Worm (Caenorhabditis elegans) whole organism, L2 larva: Measurements from ENCODE around the gene mct-4.
A peak's percentile ranks its signal among the peaks of the same experiment; 100 is the strongest.

Experiments used
- C34F6.9 ChIP-seq: fragments of 150-350 bp; optimal IDR thresholded peaks from 2 replicates; lab custom pipeline; 2014; ENCODE audit warnings: missing biosample characterization, missing genetic modification characterization
- F13H6.1 ChIP-seq: sonication (generic microtip); optimal IDR thresholded peaks from 2 replicates; lab custom pipeline; 2016; ENCODE audit warnings: missing genetic modification characterization, missing compliant biosample characterization
- R02D3.7 ChIP-seq: fragments of 150-350 bp; optimal IDR thresholded peaks from 2 replicates; lab custom pipeline; 2014; ENCODE audit warnings: missing biosample characterization, missing genetic modification characterization
- alr-1 ChIP-seq: fragments of 150-350 bp; optimal IDR thresholded peaks from 2 replicates; lab custom pipeline; 2014; ENCODE audit warnings: missing biosample characterization, missing genetic modification characterization
- aly-2 ChIP-seq: fragments of 150-350 bp; optimal IDR thresholded peaks from 2 replicates; lab custom pipeline; 2014; ENCODE audit warnings: missing biosample characterization, missing genetic modification characterization
- blmp-1 ChIP-seq: sonication (generic microtip); optimal IDR thresholded peaks from 2 replicates; lab custom pipeline; 2017; ENCODE audit warnings: missing genetic modification characterization, mild to moderate bottlenecking, missing compliant biosample characterization, antibody characterized with exemption, moderate library complexity; ENCODE audit not compliant: insufficient read depth
- ceh-16 ChIP-seq: fragments of 150-350 bp; optimal IDR thresholded peaks from 2 replicates; lab custom pipeline; 2014; ENCODE audit warnings: missing biosample characterization, missing genetic modification characterization
- crh-2 ChIP-seq: sonication (generic microtip); optimal IDR thresholded peaks from 2 replicates; lab custom pipeline; 2017; ENCODE audit warnings: missing biosample characterization, missing genetic modification characterization
- egl-27 ChIP-seq: sonication (generic microtip); optimal IDR thresholded peaks from 3 replicates; lab custom pipeline; 2017; ENCODE audit warnings: missing biosample characterization, missing genetic modification reagents, missing genetic modification characterization
- elt-1 ChIP-seq: fragments of 150-350 bp; optimal IDR thresholded peaks from 2 replicates; lab custom pipeline; 2014; ENCODE audit warnings: missing biosample characterization, missing genetic modification characterization
- elt-3 ChIP-seq: sonication (generic microtip); optimal IDR thresholded peaks from 2 replicates; lab custom pipeline; 2017; ENCODE audit warnings: missing biosample characterization, missing genetic modification characterization
- fos-1 ChIP-seq: fragments of 150-350 bp; optimal IDR thresholded peaks from 2 replicates; lab custom pipeline; 2014; ENCODE audit warnings: missing biosample characterization, missing genetic modification characterization
- gmeb-1 ChIP-seq: fragments of 150-350 bp; optimal IDR thresholded peaks from 2 replicates; lab custom pipeline; 2014; ENCODE audit warnings: missing biosample characterization, missing genetic modification characterization
- lin-13 ChIP-seq: fragments of 150-350 bp; optimal IDR thresholded peaks from 2 replicates; lab custom pipeline; 2014; ENCODE audit warnings: missing biosample characterization, missing genetic modification reagents, missing genetic modification characterization
- lsy-2 ChIP-seq, 2 experiments: fragments of 150-350 bp in 1 of 2; sonication (generic microtip) in 1 of 2; optimal IDR thresholded peaks; 2 replicates each; lab custom pipeline; 2014 to 2017; ENCODE audit warnings: missing biosample characterization in 2 of 2, missing genetic modification characterization in 2 of 2
- mbf-1 ChIP-seq: sonication (generic microtip); optimal IDR thresholded peaks from 2 replicates; lab custom pipeline; 2017; ENCODE audit warnings: missing biosample characterization, missing genetic modification characterization
- nhr-11 ChIP-seq: fragments of 150-350 bp; optimal IDR thresholded peaks from 2 replicates; lab custom pipeline; 2014; ENCODE audit warnings: missing biosample characterization, missing genetic modification characterization
- nhr-12 ChIP-seq: fragments of 150-350 bp; optimal IDR thresholded peaks from 2 replicates; lab custom pipeline; 2014; ENCODE audit warnings: missing biosample characterization, missing genetic modification characterization
- nhr-129 ChIP-seq: fragments of 150-350 bp; optimal IDR thresholded peaks from 2 replicates; lab custom pipeline; 2014; ENCODE audit warnings: missing biosample characterization, missing genetic modification characterization
- nhr-21 ChIP-seq: fragments of 150-350 bp; optimal IDR thresholded peaks from 2 replicates; lab custom pipeline; 2014; ENCODE audit warnings: missing biosample characterization, missing genetic modification characterization
- nhr-23 ChIP-seq: fragments of 150-350 bp; optimal IDR thresholded peaks from 2 replicates; lab custom pipeline; 2014; ENCODE audit warnings: missing biosample characterization, missing genetic modification reagents, missing genetic modification characterization
- nhr-25 ChIP-seq: fragments of 150-350 bp; sonication (generic microtip); optimal IDR thresholded peaks from 3 replicates; lab custom pipeline; 2014; ENCODE audit warnings: missing biosample characterization, missing genetic modification characterization
- peb-1 ChIP-seq: fragments of 150-350 bp; optimal IDR thresholded peaks from 2 replicates; lab custom pipeline; 2014; ENCODE audit warnings: missing biosample characterization, missing genetic modification characterization
- skn-1 ChIP-seq: sonication (generic microtip); optimal IDR thresholded peaks from 2 replicates; lab custom pipeline; 2017; ENCODE audit warnings: missing biosample characterization, missing genetic modification characterization
- sma-3 ChIP-seq: sonication (generic microtip); optimal IDR thresholded peaks from 2 replicates; lab custom pipeline; 2016; ENCODE audit warnings: missing genetic modification reagents, missing genetic modification characterization, missing compliant biosample characterization
- sma-9 ChIP-seq, 2 experiments: fragments of 150-350 bp in 1 of 2; sonication (generic microtip) in 1 of 2; optimal IDR thresholded peaks; 2 replicates each; lab custom pipeline; 2014 to 2016; ENCODE audit warnings: missing genetic modification characterization in 2 of 2, mild to moderate bottlenecking in 1 of 2, missing biosample characterization in 1 of 2, missing compliant biosample characterization in 1 of 2, missing genetic modification reagents in 1 of 2, moderate library complexity in 1 of 2
- snpc-4 ChIP-seq: fragments of 150-350 bp; optimal IDR thresholded peaks from 2 replicates; lab custom pipeline; 2014; ENCODE audit warnings: missing biosample characterization, missing genetic modification characterization
- unc-39 ChIP-seq: fragments of 150-350 bp; optimal IDR thresholded peaks from 2 replicates; lab custom pipeline; 2014; ENCODE audit warnings: missing biosample characterization, missing genetic modification characterization
- unc-55 ChIP-seq: fragments of 150-350 bp; sonication (generic microtip); optimal IDR thresholded peaks from 3 replicates; lab custom pipeline; 2014; ENCODE audit warnings: missing biosample characterization, missing genetic modification reagents, missing genetic modification characterization
- unc-62 ChIP-seq: fragments of 150-350 bp; optimal IDR thresholded peaks from 2 replicates; lab custom pipeline; 2014; ENCODE audit warnings: missing biosample characterization, missing genetic modification reagents, missing genetic modification characterization
- zag-1 ChIP-seq: fragments of 150-350 bp; optimal IDR thresholded peaks from 2 replicates; lab custom pipeline; 2014; ENCODE audit warnings: missing biosample characterization, missing genetic modification characterization
- ztf-1 ChIP-seq: fragments of 200-800 bp; sonication (Bioruptor generic); conservative IDR thresholded peaks from 2 replicates; pipeline ENCODE4 v1.3.6; 2022; ENCODE audit warnings: missing genetic modification characterization, missing compliant biosample characterization
- ztf-11 ChIP-seq: sonication (generic microtip); optimal IDR thresholded peaks from 2 replicates; lab custom pipeline; 2017; ENCODE audit warnings: missing biosample characterization, missing genetic modification characterization
- ztf-4 ChIP-seq: fragments of 150-350 bp; optimal IDR thresholded peaks from 2 replicates; lab custom pipeline; 2014; ENCODE audit warnings: missing biosample characterization, missing genetic modification characterization

mct-4 gene

ce11 chrX:4893623-4894105, 35.9 kb downstream of the mct-4 start, which contains the start of gene T07F12.1:
TSS of gene T07F12.1 (plus strand) at chrX:4894055.
- TF ChIP-seq egl-27 (tag; lab: Kevin White, UChicago) (no peak), ztf-1 (GFP tag; lab: Robert Waterston, UW) (no peak), snpc-4 (tag; lab: Kevin White, UChicago) (no peak), ztf-11 (tag; lab: Kevin White, UChicago) (no peak), nhr-25 (tag; lab: Kevin White, UChicago) (peak; percentile 58), skn-1 (tag; lab: Kevin White, UChicago) (no peak), nhr-12 (no peak), alr-1 (no peak), gmeb-1 (tag; lab: Kevin White, UChicago) (peak; percentile 32), peb-1 (no peak), aly-2 (tag; lab: Kevin White, UChicago) (no peak), mbf-1 (tag; lab: Kevin White, UChicago) (no peak), ztf-4 (no peak), elt-3 (no peak), lsy-2 (tag; optimal IDR thresholded peaks at IDR 0.05; lab: Kevin White, UChicago) (peak in 1 of 2 experiments; percentile 12), sma-9 (GFP tag; optimal IDR thresholded peaks at IDR 0.05; lab: Kevin White, UChicago) (peak; percentile 19), sma-9 (tag; optimal IDR thresholded peaks at IDR 0.05; lab: Kevin White, UChicago) (no peak), R02D3.7 (no peak), fos-1 (tag; lab: Kevin White, UChicago) (peak; percentile 24), sma-3 (GFP tag; lab: Kevin White, UChicago) (peak; percentile 38), nhr-11 (tag; lab: Kevin White, UChicago) (no peak), blmp-1 (tag; lab: Kevin White, UChicago) (peak; percentile 72)
- TF ChIP-seq, all 48 proteins: peak for 7

DNA sequence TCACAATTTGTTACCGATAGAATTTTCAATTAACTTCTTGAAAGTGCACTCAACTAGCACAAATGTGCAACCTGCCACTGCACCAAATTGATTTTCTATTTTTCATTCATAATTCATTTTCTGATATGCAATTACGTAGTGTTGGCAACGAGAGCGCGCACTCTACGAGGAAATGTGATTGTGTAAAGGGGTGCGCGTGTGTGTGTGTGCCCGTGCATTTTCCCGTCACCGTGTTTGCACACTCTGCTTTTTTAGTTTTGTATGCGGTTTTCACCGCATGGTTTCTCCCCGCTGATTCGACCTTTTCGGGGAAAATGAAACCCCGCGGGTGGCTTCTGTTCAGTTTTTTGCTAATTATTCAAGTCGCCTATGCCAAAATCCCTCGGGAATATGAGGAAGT, 39.4 kb downstream of the mct-4 start, which contains the start of gene T07F12.2:
TSS of gene T07F12.2 (plus strand) at position 87 of the 400 bp plus-strand sequence.
- no peak for TF ChIP-seq elt-3
- peak; percentile 20 for TF ChIP-seq nhr-129 (tag; lab: Kevin White, UChicago)
- no peak for TF ChIP-seq zag-1
- peak; percentile 10 for TF ChIP-seq gmeb-1 (tag; lab: Kevin White, UChicago)
- TF ChIP-seq unc-62 (GFP tag; lab: Kevin White, UChicago), result no peak
- peak in 1 of 2 experiments; percentile 38 for TF ChIP-seq lsy-2 (tag; optimal IDR thresholded peaks at IDR 0.05; lab: Kevin White, UChicago)
- TF ChIP-seq ztf-11 (tag; lab: Kevin White, UChicago), result no peak
- peak; percentile 30 for TF ChIP-seq unc-55 (GFP tag; lab: Kevin White, UChicago)
- peak; percentile 0 for TF ChIP-seq crh-2
- peak; percentile 3 for TF ChIP-seq F13H6.1
- peak; percentile 39 for TF ChIP-seq sma-9 (GFP tag; optimal IDR thresholded peaks at IDR 0.05; lab: Kevin White, UChicago)
- TF ChIP-seq sma-9 (tag; optimal IDR thresholded peaks at IDR 0.05; lab: Kevin White, UChicago), result no peak
- TF ChIP-seq R02D3.7, result no peak
- no peak for TF ChIP-seq skn-1 (tag; lab: Kevin White, UChicago)
- peak; percentile 4 for TF ChIP-seq ceh-16

- TF ChIP-seq zag-1 (no peak), ceh-16 (no peak), unc-39 (no peak), nhr-129 (tag; lab: Kevin White, UChicago) (no peak), nhr-12 (no peak), unc-55 (GFP tag; lab: Kevin White, UChicago) (no peak), snpc-4 (tag; lab: Kevin White, UChicago) (no peak), elt-1 (tag; lab: Kevin White, UChicago) (no peak), skn-1 (tag; lab: Kevin White, UChicago) (no peak), ztf-11 (tag; lab: Kevin White, UChicago) (no peak), nhr-23 (tag; lab: Kevin White, UChicago) (no peak), alr-1 (no peak), C34F6.9 (no peak), lsy-2 (tag; optimal IDR thresholded peaks at IDR 0.05; lab: Kevin White, UChicago) (no peak), crh-2 (no peak), elt-3 (no peak), nhr-21 (tag; lab: Kevin White, UChicago) (no peak), egl-27 (tag; lab: Kevin White, UChicago) (no peak), mbf-1 (tag; lab: Kevin White, UChicago) (no peak), sma-3 (GFP tag; lab: Kevin White, UChicago) (no peak)
These were observed 43.9 kb downstream of the mct-4 start, which contains the start of gene arrd-23 for ce11 chrX:4885651-4886050. TSS of gene arrd-23 (plus strand) at chrX:4885951.

DNA sequence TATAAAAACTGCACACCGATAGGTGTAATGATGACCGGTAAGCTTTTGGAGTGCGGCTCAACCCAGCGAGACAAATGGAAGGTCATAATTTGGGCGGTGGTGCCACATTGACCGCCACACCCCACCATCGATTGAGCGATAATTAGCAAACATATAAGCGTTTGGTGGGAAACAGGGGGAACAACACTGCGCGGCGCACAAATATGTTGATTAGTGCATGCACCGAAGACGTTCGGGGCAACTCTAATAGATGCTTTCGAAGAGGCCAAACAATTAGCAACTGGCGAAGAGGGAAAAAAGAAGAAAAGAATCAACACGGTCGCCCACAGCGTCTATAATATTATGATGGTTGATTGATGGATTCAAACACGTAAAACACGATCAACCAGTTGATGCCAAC, 48.2 kb downstream of the mct-4 start:
- TF ChIP-seq skn-1 (tag; lab: Kevin White, UChicago), result no peak
- TF ChIP-seq ztf-11 (tag; lab: Kevin White, UChicago), result no peak
- TF ChIP-seq lin-13 (GFP tag; lab: Kevin White, UChicago), result no peak
- TF ChIP-seq elt-1 (tag; lab: Kevin White, UChicago), result no peak
- TF ChIP-seq egl-27 (tag; lab: Kevin White, UChicago), result no peak
- no peak for TF ChIP-seq ztf-4
- TF ChIP-seq C34F6.9, result no peak
- no peak for TF ChIP-seq zag-1
